Worm (Caenorhabditis elegans) whole organism, L4 larva: ENCODE data around the gene F18C5.9.

ENCODE experiments used
- F10B5.3 ChIP-seq: sonication (generic microtip); optimal IDR thresholded peaks from 2 replicates; lab custom pipeline; 2016; ENCODE audit warnings: mild to moderate bottlenecking, missing genetic modification characterization, missing compliant biosample characterization
- ces-1 ChIP-seq: fragments of 150-350 bp; sonication (generic microtip); optimal IDR thresholded peaks from 4 replicates; lab custom pipeline; 2014; ENCODE audit warnings: missing biosample characterization, missing genetic modification reagents, missing genetic modification characterization
- daf-12 ChIP-seq: fragments of 150-350 bp; optimal IDR thresholded peaks from 2 replicates; lab custom pipeline; 2014; ENCODE audit warnings: missing biosample characterization, missing genetic modification reagents, missing genetic modification characterization
- fkh-10 ChIP-seq: fragments of 150-350 bp; optimal IDR thresholded peaks from 2 replicates; lab custom pipeline; 2014; ENCODE audit warnings: missing biosample characterization, missing genetic modification reagents, missing genetic modification characterization
- nhr-237 ChIP-seq: sonication (generic microtip); optimal IDR thresholded peaks from 2 replicates; lab custom pipeline; 2017; ENCODE audit warnings: missing biosample characterization, missing genetic modification characterization
- skn-1 ChIP-seq: fragments of 150-350 bp; optimal IDR thresholded peaks from 2 replicates; lab custom pipeline; 2014; ENCODE audit warnings: missing biosample characterization, missing genetic modification characterization

- no peak for TF ChIP-seq F10B5.3
- TF ChIP-seq daf-12 (tag; lab: Kevin White, UChicago), result no peak
- no peak for TF ChIP-seq skn-1
- no peak for TF ChIP-seq nhr-237 (tag; lab: Kevin White, UChicago)
- TF ChIP-seq fkh-10, result no peak
- no peak for TF ChIP-seq ces-1 (GFP tag; lab: Kevin White, UChicago)
Measured at ce11 chrII:6575647-6576046, 8.7 kb downstream of the F18C5.9 start, which contains the start of gene sra-29.
